Fruit fly (Drosophila melanogaster) whole organism, embryonic: ENCODE data around the gene CG13247.

Experiments
- CG11560 ChIP-seq: fragments of 200-800 bp; sonication (Bioruptor generic); IDR thresholded peaks from 3 replicates; pipeline ENCODE4 v1.3.6; 2022; ENCODE audit warnings: missing biosample characterization, missing genetic modification characterization
- CG14965 ChIP-seq: fragments of 200-800 bp; sonication (Bioruptor generic); optimal IDR thresholded peaks from 2 replicates; lab custom pipeline; 2016; ENCODE audit warnings: missing biosample characterization, missing genetic modification characterization, borderline replicate concordance
- CG16815 ChIP-seq: fragments of 200-800 bp; sonication (Bioruptor generic); optimal IDR thresholded peaks from 3 replicates; lab custom pipeline; 2017; ENCODE audit warnings: missing biosample characterization, mild to moderate bottlenecking, missing genetic modification characterization
- CG4820 ChIP-seq: fragments of 200-800 bp; sonication (Bioruptor generic); optimal IDR thresholded peaks from 3 replicates; lab custom pipeline; 2016; ENCODE audit warnings: missing biosample characterization, missing genetic modification characterization
- HmgZ ChIP-seq: fragments of 200-800 bp; sonication (Bioruptor generic); optimal IDR thresholded peaks from 2 replicates; lab custom pipeline; 2018; ENCODE audit warnings: missing biosample characterization, mild to moderate bottlenecking, missing genetic modification characterization
- Sox102F ChIP-seq: fragments of 200-800 bp; sonication (Bioruptor generic); optimal IDR thresholded peaks from 2 replicates; lab custom pipeline; 2018; ENCODE audit warnings: missing biosample characterization, mild to moderate bottlenecking, missing genetic modification characterization, moderate library complexity
- cato ChIP-seq: fragments of 200-800 bp; sonication (Bioruptor generic); optimal IDR thresholded peaks from 2 replicates; lab custom pipeline; 2016; ENCODE audit warnings: missing biosample characterization, missing genetic modification characterization, borderline replicate concordance
- sd ChIP-seq: fragments of 200-800 bp; sonication (Bioruptor generic); optimal IDR thresholded peaks from 3 replicates; lab custom pipeline; 2018; ENCODE audit warnings: missing biosample characterization, mild to moderate bottlenecking, missing genetic modification characterization, moderate library complexity
- usp ChIP-seq: fragments of >200 bp; optimal IDR thresholded peaks from 2 replicates; lab custom pipeline; 2017; ENCODE audit warnings: missing biosample characterization, missing genetic modification characterization
- vfl ChIP-seq: fragments of 200-800 bp; sonication (Bioruptor generic); optimal IDR thresholded peaks from 2 replicates; lab custom pipeline; 2016; ENCODE audit warnings: missing biosample characterization, missing genetic modification characterization

DNA sequence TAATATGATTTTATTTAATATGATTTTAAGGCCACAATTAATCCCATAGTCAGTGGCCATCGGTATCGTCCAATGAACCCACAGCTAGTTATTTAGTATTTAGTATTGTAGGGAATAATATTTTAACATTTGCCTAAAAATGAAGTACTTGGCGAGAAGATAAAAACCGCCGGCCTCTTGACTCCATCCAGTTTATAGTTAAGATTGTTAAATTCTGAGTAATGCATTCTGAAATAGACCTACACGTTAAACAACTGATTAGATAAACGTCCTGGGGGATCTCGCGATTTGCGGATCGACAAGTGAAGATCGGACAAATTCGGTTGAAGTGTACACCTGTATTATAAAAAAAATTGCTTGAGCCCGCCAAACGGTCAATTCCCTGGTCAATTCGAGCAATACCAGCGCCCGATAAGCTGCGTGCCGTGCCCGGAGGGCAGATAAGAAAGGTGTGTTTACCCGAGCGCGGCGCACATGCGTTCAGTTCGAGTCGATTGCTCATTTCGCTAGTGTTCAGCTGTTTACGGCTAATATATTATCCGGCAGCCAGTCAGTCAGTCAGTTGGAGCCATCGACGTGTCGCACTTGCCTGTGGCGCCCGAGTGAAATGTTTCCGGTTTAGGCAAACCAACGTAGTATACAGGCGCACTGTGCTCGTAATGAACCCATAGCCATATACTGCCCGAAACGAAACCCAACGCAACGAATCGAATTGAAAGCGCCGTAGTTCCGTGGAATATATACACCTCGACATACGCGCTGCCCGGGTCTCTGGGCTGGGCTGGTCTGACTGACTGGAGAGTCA is 17.1 kb downstream of the CG13247 start:
- TF ChIP-seq CG11560 (tag; lab: Robert Waterston, UW) (no peak), sd (tag; lab: Kevin White, UChicago) (peak; percentile 60), Sox102F (GFP tag; lab: Kevin White, UChicago) (no peak), CG14965 (GFP tag; lab: Kevin White, UChicago) (no peak), CG16815 (GFP tag; lab: Kevin White, UChicago) (no peak), CG4820 (no peak), usp (GFP tag; lab: Kevin White, UChicago) (no peak), HmgZ (tag; lab: Kevin White, UChicago) (peak; percentile 45), vfl (GFP tag; lab: Kevin White, UChicago) (no peak), cato (GFP tag; lab: Kevin White, UChicago) (no peak)
